Worm (Caenorhabditis elegans): ENCODE data around the gene K08B12.1.

K08B12.1 gene

ce11 chrV:6275209-6275608 lies 16.0 kb downstream of the K08B12.1 start:
- no peak for TF ChIP-seq elt-3 (tag; optimal IDR thresholded peaks at IDR 0.05)
- TF ChIP-seq hlh-1 (tag; optimal IDR thresholded peaks at IDR 0.05), result no peak
- TF ChIP-seq unc-62 (GFP tag; optimal IDR thresholded peaks at IDR 0.05), result no peak
- no peak for TF ChIP-seq nhr-28 (tag; optimal IDR thresholded peaks at IDR 0.05)
- no peak for TF ChIP-seq mep-1 (tag; optimal IDR thresholded peaks at IDR 0.05)
- no peak for TF ChIP-seq unc-39 (tag; optimal IDR thresholded peaks at IDR 0.05)
- TF ChIP-seq lin-32 (GFP tag; optimal IDR thresholded peaks at IDR 0.05), result no peak

ce11 chrV:6276205-6276604 lies 17.0 kb downstream of the K08B12.1 start, which contains the start of gene F31F7.1:
F31F7.1 (plus strand) TSS chrV:6276439.
- TF ChIP-seq tbx-8 (GFP tag; optimal IDR thresholded peaks at IDR 0.05) (no peak), ham-2 (GFP tag; optimal IDR thresholded peaks at IDR 0.05) (no peak), unc-39 (tag; optimal IDR thresholded peaks at IDR 0.05) (no peak), drap-1 (GFP tag; optimal IDR thresholded peaks at IDR 0.05) (no peak), lin-13 (tag; optimal IDR thresholded peaks at IDR 0.05) (no peak), lsy-2 (tag; optimal IDR thresholded peaks at IDR 0.05) (no peak), sptf-1 (tag; optimal IDR thresholded peaks at IDR 0.05) (no peak), lin-32 (GFP tag; optimal IDR thresholded peaks at IDR 0.05) (no peak), ces-1 (GFP tag; optimal IDR thresholded peaks at IDR 0.05) (no peak)

ce11 chrV:6277178-6277834 lies 18.1 kb downstream of the K08B12.1 start:
- TF ChIP-seq lsy-2 (tag; optimal IDR thresholded peaks at IDR 0.05) (no peak), sem-2 (GFP tag; optimal IDR thresholded peaks at IDR 0.05) (no peak), ceh-39 (tag; optimal IDR thresholded peaks at IDR 0.05) (no peak), tbx-8 (GFP tag; optimal IDR thresholded peaks at IDR 0.05) (no peak), drap-1 (GFP tag; optimal IDR thresholded peaks at IDR 0.05) (no peak), nhr-237 (tag; optimal IDR thresholded peaks at IDR 0.05) (no peak), sptf-1 (tag; optimal IDR thresholded peaks at IDR 0.05) (no peak), nhr-2 (tag; optimal IDR thresholded peaks at IDR 0.05) (no peak), elt-1 (tag; optimal IDR thresholded peaks at IDR 0.05; ENCODE audit: borderline replicate concordance, insufficient read depth) (no peak), unc-39 (tag; optimal IDR thresholded peaks at IDR 0.05) (no peak), mab-5 (tag; optimal IDR thresholded peaks at IDR 0.05) (no peak), lin-32 (GFP tag; optimal IDR thresholded peaks at IDR 0.05) (no peak), ceh-83 (GFP tag; optimal IDR thresholded peaks at IDR 0.05) (no peak), M03D4.4 (tag; optimal IDR thresholded peaks at IDR 0.05) (no peak), zip-8 (tag; optimal IDR thresholded peaks at IDR 0.05) (no peak), hlh-1 (tag; optimal IDR thresholded peaks at IDR 0.05) (no peak), lin-13 (tag; optimal IDR thresholded peaks at IDR 0.05) (no peak)

- no peak for TF ChIP-seq blmp-1 (tag; optimal IDR thresholded peaks at IDR 0.05)
Observed at ce11 chrV:6278117-6279081, 19.2 kb downstream of the K08B12.1 start, which contains the start of gene fil-2. fil-2 (plus strand) TSS chrV:6279031.

- no peak for TF ChIP-seq unc-62 (GFP tag; optimal IDR thresholded peaks at IDR 0.05)
- no peak for TF ChIP-seq nhr-237 (tag; optimal IDR thresholded peaks at IDR 0.05)
- TF ChIP-seq cnd-1 (tag; optimal IDR thresholded peaks at IDR 0.05), result no peak
- no peak for TF ChIP-seq elt-1 (tag; optimal IDR thresholded peaks at IDR 0.05; ENCODE audit: borderline replicate concordance, insufficient read depth)
- TF ChIP-seq nhr-76 (tag; optimal IDR thresholded peaks at IDR 0.05), result no peak
- TF ChIP-seq tbx-8 (GFP tag; optimal IDR thresholded peaks at IDR 0.05), result no peak
- no peak for TF ChIP-seq flh-1 (GFP tag; optimal IDR thresholded peaks at IDR 0.05)
- no peak for TF ChIP-seq blmp-1 (tag; optimal IDR thresholded peaks at IDR 0.05)
- no peak for TF ChIP-seq nhr-28 (tag; optimal IDR thresholded peaks at IDR 0.05)
- no peak for TF ChIP-seq mab-5 (tag; optimal IDR thresholded peaks at IDR 0.05)
- no peak for TF ChIP-seq lsy-2 (tag; optimal IDR thresholded peaks at IDR 0.05)
- TF ChIP-seq zip-8 (tag; optimal IDR thresholded peaks at IDR 0.05), result no peak
Observed at ce11 chrV:6280067-6280466, 20.9 kb downstream of the K08B12.1 start.
